Fruit fly (Drosophila melanogaster) whole organism, embryonic: ENCODE data around the gene tub.

Experiments used
- Atf3 ChIP-seq: fragments of 200-800 bp; sonication (Bioruptor generic); optimal IDR thresholded peaks from 3 replicates; lab custom pipeline; 2016; ENCODE audit warnings: missing biosample characterization, missing genetic modification characterization
- Awh ChIP-seq: fragments of 200-800 bp; sonication (Bioruptor generic); IDR thresholded peaks from 2 replicates; pipeline ENCODE4, ENCODE4 v1.3.6; 2022; ENCODE audit warnings: missing biosample characterization, missing genetic modification characterization
- CG11504 ChIP-seq: fragments of 200-800 bp; sonication (Bioruptor generic); optimal IDR thresholded peaks from 3 replicates; lab custom pipeline; 2019; ENCODE audit warnings: missing biosample characterization, mild to moderate bottlenecking, missing genetic modification characterization, moderate library complexity
- CG11560 ChIP-seq: fragments of 200-800 bp; sonication (Bioruptor generic); IDR thresholded peaks from 3 replicates; pipeline ENCODE4 v1.3.6; 2022; ENCODE audit warnings: missing biosample characterization, missing genetic modification characterization
- CG12391 ChIP-seq: fragments of 200-800 bp; sonication (Bioruptor generic); optimal IDR thresholded peaks from 3 replicates; lab custom pipeline; 2018; ENCODE audit warnings: missing biosample characterization, mild to moderate bottlenecking, missing genetic modification characterization, moderate library complexity
- CG13123 ChIP-seq: fragments of 200-800 bp; sonication (Bioruptor generic); optimal IDR thresholded peaks from 2 replicates; lab custom pipeline; 2016; ENCODE audit warnings: missing biosample characterization, missing genetic modification characterization
- CG13287 ChIP-seq: fragments of 200-800 bp; sonication (Bioruptor generic); IDR thresholded peaks from 2 replicates; pipeline ENCODE4 v1.3.6; 2022; ENCODE audit warnings: missing biosample characterization, missing genetic modification characterization; ENCODE audit not compliant: partially characterized antibody
- CG14710 ChIP-seq: fragments of 200-800 bp; sonication (Bioruptor generic); optimal IDR thresholded peaks from 3 replicates; lab custom pipeline; 2019; ENCODE audit warnings: missing biosample characterization, mild to moderate bottlenecking, missing genetic modification characterization, moderate library complexity
- CG15601 ChIP-seq: fragments of 200-800 bp; sonication (Bioruptor generic); optimal IDR thresholded peaks from 3 replicates; lab custom pipeline; 2019; ENCODE audit warnings: missing biosample characterization, mild to moderate bottlenecking, missing genetic modification characterization, moderate library complexity
- CG17912 ChIP-seq: fragments of 200-800 bp; sonication (Bioruptor generic); optimal IDR thresholded peaks from 2 replicates; lab custom pipeline; 2018; ENCODE audit warnings: missing biosample characterization, mild to moderate bottlenecking, missing genetic modification characterization
- CG18011 ChIP-seq: fragments of 200-800 bp; sonication (Bioruptor generic); optimal IDR thresholded peaks from 2 replicates; lab custom pipeline; 2017; ENCODE audit warnings: missing biosample characterization, missing genetic modification characterization, mild to moderate bottlenecking, moderate library complexity, missing genotype
- CG18599 ChIP-seq: fragments of 200-800 bp; sonication (Bioruptor generic); optimal IDR thresholded peaks from 3 replicates; lab custom pipeline; 2017; ENCODE audit warnings: missing biosample characterization, missing genetic modification characterization, mild to moderate bottlenecking, moderate library complexity, missing genetic modification reagents
- CG2120 ChIP-seq: fragments of 200-800 bp; sonication (Bioruptor generic); optimal IDR thresholded peaks from 3 replicates; lab custom pipeline; 2016; ENCODE audit warnings: missing biosample characterization, missing genetic modification characterization
- CG34224 ChIP-seq: fragments of 200-800 bp; sonication (Bioruptor generic); IDR thresholded peaks from 3 replicates; pipeline ENCODE4 v1.3.6; 2022; ENCODE audit warnings: missing biosample characterization, missing genetic modification characterization; ENCODE audit not compliant: partially characterized antibody
- CG3726 ChIP-seq: fragments of 200-800 bp; sonication (Bioruptor generic); IDR thresholded peaks from 3 replicates; pipeline ENCODE4, ENCODE4 v1.3.6; 2022; ENCODE audit warnings: missing biosample characterization, missing genetic modification characterization
- CG4282 ChIP-seq: fragments of 200-800 bp; sonication (Bioruptor generic); optimal IDR thresholded peaks from 2 replicates; lab custom pipeline; 2016; ENCODE audit warnings: missing biosample characterization, missing genetic modification characterization
- CG4424 ChIP-seq: fragments of 200-800 bp; sonication (Bioruptor generic); optimal IDR thresholded peaks from 3 replicates; lab custom pipeline; 2016; ENCODE audit warnings: missing biosample characterization, missing genetic modification characterization
- CG4854 ChIP-seq: fragments of 200-800 bp; sonication (Bioruptor generic); optimal IDR thresholded peaks from 2 replicates; lab custom pipeline; 2016; ENCODE audit warnings: missing biosample characterization, missing genetic modification characterization, inconsistent platforms
- CG6654 ChIP-seq: fragments of 200-800 bp; sonication (Bioruptor generic); optimal IDR thresholded peaks from 2 replicates; lab custom pipeline; 2017; ENCODE audit warnings: missing biosample characterization, mild to moderate bottlenecking, missing genetic modification characterization
- CG8478 ChIP-seq: fragments of >200 bp; optimal IDR thresholded peaks from 2 replicates; lab custom pipeline; 2018
- Fer1 ChIP-seq: fragments of 200-800 bp; sonication (Bioruptor generic); optimal IDR thresholded peaks from 2 replicates; lab custom pipeline; 2017; ENCODE audit warnings: missing biosample characterization, mild to moderate bottlenecking, missing genetic modification characterization
- GATAe ChIP-seq: fragments of 200-800 bp; sonication (Bioruptor generic); conservative IDR thresholded peaks from 2 replicates; pipeline ENCODE4 v1.3.6; 2022; ENCODE audit warnings: missing biosample characterization, missing genetic modification characterization
- Gsc ChIP-seq: fragments of 200-800 bp; sonication (Bioruptor generic); IDR thresholded peaks from 2 replicates; pipeline ENCODE4 v1.3.6; 2022; ENCODE audit warnings: missing biosample characterization, missing genetic modification characterization
- Hr78 ChIP-seq, 2 experiments: fragments of 200-800 bp in 1 of 2; fragments of >200 bp in 1 of 2; sonication (Bioruptor generic) in 1 of 2; optimal IDR thresholded peaks; 2 replicates each; lab custom pipeline; 2017 to 2019; ENCODE audit warnings: missing biosample characterization in 2 of 2, missing genetic modification characterization in 2 of 2, mild to moderate bottlenecking in 1 of 2, moderate library complexity in 1 of 2
- Mad ChIP-seq: fragments of 200-800 bp; sonication (Bioruptor generic); optimal IDR thresholded peaks from 2 replicates; lab custom pipeline; 2016; ENCODE audit warnings: missing biosample characterization, missing genetic modification characterization
- Ravus ChIP-seq: fragments of 200-800 bp; sonication (Bioruptor generic); IDR thresholded peaks from 2 replicates; pipeline ENCODE4 v1.3.6; 2022; ENCODE audit warnings: missing biosample characterization, missing genetic modification characterization
- Rx ChIP-seq: fragments of 200-800 bp; sonication (Bioruptor generic); IDR thresholded peaks from 2 replicates; pipeline ENCODE4 v1.3.6; 2022; ENCODE audit warnings: missing biosample characterization, missing genetic modification characterization
- Sin3A ChIP-seq: fragments of >200 bp; optimal IDR thresholded peaks from 2 replicates; lab custom pipeline; 2018
- TFAM ChIP-seq: fragments of 200-800 bp; sonication (Bioruptor generic); optimal IDR thresholded peaks from 2 replicates; lab custom pipeline; 2017; ENCODE audit warnings: missing biosample characterization, missing genetic modification characterization, inconsistent platforms
- ac ChIP-seq: fragments of 200-800 bp; sonication (Bioruptor generic); optimal IDR thresholded peaks from 3 replicates; lab custom pipeline; 2017; ENCODE audit warnings: missing biosample characterization, mild to moderate bottlenecking, missing genetic modification characterization
- amos ChIP-seq: fragments of 200-800 bp; sonication (Bioruptor generic); IDR thresholded peaks from 2 replicates; pipeline ENCODE4 v1.3.6; 2022; ENCODE audit warnings: missing biosample characterization, missing genetic modification characterization; ENCODE audit not compliant: partially characterized antibody
- chn ChIP-seq: fragments of 200-800 bp; sonication (Bioruptor generic); optimal IDR thresholded peaks from 2 replicates; lab custom pipeline; 2016; ENCODE audit warnings: missing biosample characterization, missing genetic modification characterization
- cwo ChIP-seq: fragments of 200-800 bp; sonication (Bioruptor generic); optimal IDR thresholded peaks from 3 replicates; lab custom pipeline; 2017; ENCODE audit warnings: missing biosample characterization, missing genetic modification characterization, mild to moderate bottlenecking, moderate library complexity, missing genetic modification reagents
- ems ChIP-seq: fragments of 200-800 bp; sonication (Bioruptor generic); optimal IDR thresholded peaks from 3 replicates; lab custom pipeline; 2016; ENCODE audit warnings: missing biosample characterization, missing genetic modification characterization
- en ChIP-seq: fragments of 200-800 bp; sonication (Bioruptor generic); optimal IDR thresholded peaks from 2 replicates; lab custom pipeline; 2016; ENCODE audit warnings: missing biosample characterization, missing genetic modification characterization
- fd102C ChIP-seq: fragments of 200-800 bp; sonication (Bioruptor generic); optimal IDR thresholded peaks from 2 replicates; lab custom pipeline; 2018; ENCODE audit warnings: missing biosample characterization, mild to moderate bottlenecking, missing genetic modification characterization, moderate library complexity
- hth ChIP-seq: fragments of >200 bp; optimal IDR thresholded peaks from 2 replicates; lab custom pipeline; 2017; ENCODE audit warnings: inconsistent platforms
- kay ChIP-seq: fragments of 200-800 bp; sonication (Bioruptor generic); optimal IDR thresholded peaks from 2 replicates; lab custom pipeline; 2016; ENCODE audit warnings: missing biosample characterization, missing genetic modification characterization
- klu ChIP-seq: fragments of 200-800 bp; sonication (Bioruptor generic); IDR thresholded peaks from 2 replicates; pipeline ENCODE4 v1.3.6; 2022; ENCODE audit warnings: missing biosample characterization, missing genetic modification characterization
- lola ChIP-seq, 3 experiments: fragments of >200 bp in 2 of 3; fragments of 200-800 bp in 1 of 3; sonication (Bioruptor generic) in 1 of 3; optimal IDR thresholded peaks; 2 replicates each; lab custom pipeline; 2017 to 2019; ENCODE audit warnings: missing biosample characterization in 3 of 3, missing genetic modification characterization in 3 of 3, mild to moderate bottlenecking in 1 of 3, moderate library complexity in 1 of 3
- nerfin-1 ChIP-seq: fragments of 200-800 bp; sonication (Bioruptor generic); optimal IDR thresholded peaks from 3 replicates; lab custom pipeline; 2019; ENCODE audit warnings: missing biosample characterization, mild to moderate bottlenecking, missing genetic modification characterization, moderate library complexity
- nmo ChIP-seq: fragments of 200-800 bp; sonication (Bioruptor generic); optimal IDR thresholded peaks from 2 replicates; lab custom pipeline; 2018; ENCODE audit warnings: missing biosample characterization, mild to moderate bottlenecking, missing genetic modification characterization, moderate library complexity
- pan ChIP-seq, 4 experiments: fragments of >200 bp in 3 of 4; fragments of 200-800 bp in 1 of 4; sonication (Bioruptor generic) in 1 of 4; optimal IDR thresholded peaks in 3 of 4; IDR thresholded peaks in 1 of 4; 2 replicates each; pipeline versions ENCODE4 v1.3.6 to Lab custom; 2017 to 2022; ENCODE audit warnings: missing biosample characterization in 2 of 4, missing genetic modification characterization in 2 of 4, mixed read lengths in 1 of 4
- slbo ChIP-seq: fragments of 200-800 bp; sonication (Bioruptor generic); IDR thresholded peaks from 2 replicates; pipeline ENCODE4 v1.3.6; 2022; ENCODE audit warnings: missing biosample characterization, missing genetic modification characterization
- ssp ChIP-seq: fragments of 200-800 bp; sonication (Bioruptor generic); IDR thresholded peaks from 2 replicates; pipeline ENCODE4 v1.3.6; 2022; ENCODE audit warnings: missing biosample characterization, missing genetic modification characterization
- tin ChIP-seq: fragments of 200-800 bp; sonication (Bioruptor generic); optimal IDR thresholded peaks from 3 replicates; lab custom pipeline; 2016; ENCODE audit warnings: missing biosample characterization, missing genetic modification characterization
- tio ChIP-seq: fragments of 200-800 bp; sonication (Bioruptor generic); optimal IDR thresholded peaks from 2 replicates; lab custom pipeline; 2017; ENCODE audit warnings: missing biosample characterization, missing genetic modification characterization, inconsistent platforms
- ttk ChIP-seq: fragments of 200-800 bp; sonication (Bioruptor generic); IDR thresholded peaks from 2 replicates; pipeline ENCODE4 v2.1.2; 2022; ENCODE audit warnings: missing biosample characterization, missing genetic modification characterization
- wor ChIP-seq: fragments of 200-800 bp; sonication (Bioruptor generic); IDR thresholded peaks from 2 replicates; pipeline ENCODE4 v1.3.6; 2022; ENCODE audit warnings: missing biosample characterization, missing genetic modification characterization
- zen ChIP-seq: fragments of 200-800 bp; sonication (Bioruptor generic); optimal IDR thresholded peaks from 3 replicates; lab custom pipeline; 2018; ENCODE audit warnings: missing biosample characterization, mild to moderate bottlenecking, missing genetic modification characterization, moderate library complexity
- zen2 ChIP-seq: fragments of 200-800 bp; sonication (Bioruptor generic); IDR thresholded peaks from 3 replicates; pipeline ENCODE4 v1.3.6; 2022; ENCODE audit warnings: missing biosample characterization, missing genetic modification characterization; ENCODE audit not compliant: partially characterized antibody

Gene tub

DNA sequence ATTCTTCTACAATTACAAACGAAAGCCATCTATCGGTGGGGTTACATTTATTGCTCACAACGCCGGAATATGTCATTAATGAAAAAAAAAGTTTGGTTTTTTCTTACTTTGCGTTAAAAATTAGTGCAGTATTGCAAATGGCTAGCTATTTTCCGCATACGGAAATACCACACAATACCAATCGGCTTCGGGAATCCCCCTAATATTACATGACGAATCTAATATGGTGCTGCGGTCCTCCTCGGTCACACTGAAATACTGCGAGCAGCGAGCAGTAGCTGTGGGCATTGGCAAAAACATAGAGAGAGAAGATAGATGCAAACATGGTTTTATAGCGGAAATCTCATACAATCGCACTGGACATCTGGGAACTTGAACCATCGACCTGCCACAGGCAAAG, at the start of gene tub:
Gene tub (plus strand): TSS at position 253 of the 400 bp plus-strand sequence.
- TF ChIP-seq CG13123 (GFP tag; lab: Kevin White, UChicago) (no peak), CG18599 (GFP tag; lab: Kevin White, UChicago) (no peak), Atf3 (no peak), CG2120 (peak; percentile 65), Hr78 (GFP tag; optimal IDR thresholded peaks at IDR 0.05; lab: Kevin White, UChicago) (no peak), wor (no peak), CG6654 (no peak), CG3726 (GFP tag; lab: Robert Waterston, UW) (no peak), cwo (GFP tag; lab: Kevin White, UChicago) (no peak), tio (GFP tag; lab: Kevin White, UChicago) (no peak), zen (tag; lab: Kevin White, UChicago) (peak; percentile 67), Gsc (GFP tag; lab: Robert Waterston, UW) (no peak), CG18011 (peak; percentile 4), CG4854 (no peak), Rx (GFP tag; lab: Robert Waterston, UW) (no peak), Fer1 (GFP tag; lab: Kevin White, UChicago) (peak; percentile 16), CG4424 (GFP tag; lab: Kevin White, UChicago) (peak; percentile 34), pan (optimal IDR thresholded peaks at IDR 0.05; lab: Kevin White, UChicago) (no peak), pan (GFP tag; optimal IDR thresholded peaks at IDR 0.05 in 1 of 2, IDR thresholded peaks at IDR 0.05 in 1 of 2) (peak in 1 of 2 experiments; percentile 42), chn (GFP tag; lab: Kevin White, UChicago) (peak; percentile 1), en (GFP tag; lab: Kevin White, UChicago) (no peak), CG34224 (GFP tag; lab: Robert Waterston, UW) (0 out of 3 replicates have a peak, but pooled peaks have one; percentile 30), ssp (GFP tag; lab: Robert Waterston, UW) (peak; percentile 72), hth (lab: Kevin White, UChicago) (no peak), CG4282 (GFP tag; lab: Kevin White, UChicago) (no peak), Mad (GFP tag; lab: Kevin White, UChicago) (peak; percentile 40), GATAe (GFP tag; lab: Robert Waterston, UW) (no peak), CG13287 (peak; percentile 52; the same call in 1 of the 2 replicates), CG11504 (no peak), CG8478 (lab: Kevin White, UChicago) (no peak), CG15601 (tag; lab: Kevin White, UChicago) (no peak), ac (GFP tag; lab: Kevin White, UChicago) (no peak), Sin3A (peak; percentile 16), Awh (GFP tag; lab: Robert Waterston, UW) (no peak), CG12391 (peak; percentile 58), lola (GFP tag; optimal IDR thresholded peaks at IDR 0.05; lab: Kevin White, UChicago) (no peak), klu (no peak), CG17912 (GFP tag; lab: Kevin White, UChicago) (no peak), ems (GFP tag; lab: Kevin White, UChicago) (no peak), fd102C (GFP tag; lab: Kevin White, UChicago) (no peak), kay (GFP tag; lab: Kevin White, UChicago) (peak; percentile 36), nerfin-1 (tag; lab: Kevin White, UChicago) (peak; percentile 27), slbo (peak; percentile 66), Ravus (GFP tag; lab: Robert Waterston, UW) (no peak), TFAM (no peak), ttk (GFP tag; lab: Robert Waterston, UW) (no peak), CG11560 (tag; lab: Robert Waterston, UW) (no peak), nmo (GFP tag; lab: Kevin White, UChicago) (peak; percentile 48), CG14710 (tag; lab: Kevin White, UChicago) (peak; percentile 57), tin (GFP tag; lab: Kevin White, UChicago) (peak; percentile 41), amos (GFP tag; lab: Robert Waterston, UW) (peak; percentile 36; the same call in 1 of the 2 replicates), zen2 (GFP tag; lab: Robert Waterston, UW) (no peak)
